Worm (Caenorhabditis elegans) whole organism, L4 larva: Measurements from ENCODE around the gene srh-115.

ENCODE experiments used
- R02D3.7 ChIP-seq: fragments of 150-350 bp; sonication (generic microtip); optimal IDR thresholded peaks from 3 replicates; lab custom pipeline; 2014; ENCODE audit warnings: missing biosample characterization, missing genetic modification characterization
- T20F7.1 ChIP-seq: fragments of 200-800 bp; sonication (Bioruptor generic); optimal IDR thresholded peaks from 2 replicates; lab custom pipeline; 2018; ENCODE audit warnings: mild to moderate bottlenecking, missing genetic modification characterization, missing compliant biosample characterization
- Y105C5A.15 ChIP-seq: fragments of 200-800 bp; sonication (Bioruptor generic); IDR thresholded peaks from 2 replicates; pipeline ENCODE4 v1.3.6; 2022; ENCODE audit warnings: missing genetic modification characterization, missing compliant biosample characterization
- ceh-28 ChIP-seq: fragments of 150-350 bp; optimal IDR thresholded peaks from 2 replicates; lab custom pipeline; 2014; ENCODE audit warnings: missing biosample characterization, missing genetic modification reagents, missing genetic modification characterization
- ceh-82 ChIP-seq: sonication (generic microtip); optimal IDR thresholded peaks from 2 replicates; lab custom pipeline; 2017; ENCODE audit warnings: missing biosample characterization, missing genetic modification characterization
- pha-4 ChIP-seq, 2 experiments: fragments of 150-350 bp in 1 of 2; fragments of 200-800 bp in 1 of 2; sonication (Bioruptor generic) in 1 of 2; IDR thresholded peaks in 1 of 2; optimal IDR thresholded peaks in 1 of 2; 2 replicates each; pipeline versions ENCODE4 v1.3.6 to Lab custom; 2014 to 2022; ENCODE audit warnings: missing genetic modification characterization in 2 of 2, missing genetic modification reagents in 2 of 2, missing biosample characterization in 1 of 2, missing compliant biosample characterization in 1 of 2
- pqm-1 ChIP-seq: sonication (generic microtip); optimal IDR thresholded peaks from 2 replicates; lab custom pipeline; 2017; ENCODE audit warnings: missing biosample characterization, missing genetic modification characterization
- snpc-4 ChIP-seq: fragments of 150-350 bp; optimal IDR thresholded peaks from 2 replicates; lab custom pipeline; 2014; ENCODE audit warnings: missing biosample characterization, missing genetic modification characterization
- unc-39 ChIP-seq: sonication (generic microtip); optimal IDR thresholded peaks from 2 replicates; lab custom pipeline; 2017; ENCODE audit warnings: missing biosample characterization, missing genetic modification characterization
- ztf-11 ChIP-seq: fragments of 150-350 bp; optimal IDR thresholded peaks from 2 replicates; lab custom pipeline; 2014; ENCODE audit warnings: missing biosample characterization, missing genetic modification characterization

DNA sequence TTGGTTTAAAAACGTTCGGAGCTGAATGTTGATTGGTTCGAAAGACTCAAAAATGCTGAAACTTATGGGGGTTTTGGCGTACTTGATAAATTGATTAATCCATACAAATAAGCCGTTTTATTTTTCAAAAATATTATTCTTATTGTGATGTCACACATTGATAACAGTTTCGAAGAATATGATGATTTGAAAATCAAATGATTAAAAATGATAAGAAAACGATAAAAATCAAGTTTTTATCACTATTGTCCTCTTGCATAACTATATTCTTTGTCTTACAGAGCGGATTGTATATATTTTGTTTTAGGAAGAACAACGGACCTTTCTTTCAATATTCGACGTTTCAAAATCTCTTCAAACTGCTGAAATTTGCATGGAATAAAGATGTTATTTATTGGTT is 12.5 kb upstream of the srh-115 start:
- no peak for TF ChIP-seq ztf-11 (tag; lab: Kevin White, UChicago)
- TF ChIP-seq snpc-4 (tag; lab: Kevin White, UChicago): no peak
- TF ChIP-seq pqm-1: peak; percentile 20
- TF ChIP-seq R02D3.7: no peak
- no peak for TF ChIP-seq T20F7.1
- no peak for TF ChIP-seq pha-4 (GFP tag; IDR thresholded peaks at IDR 0.05; lab: Robert Waterston, UW)
- TF ChIP-seq pha-4 (tag; optimal IDR thresholded peaks at IDR 0.05; lab: Kevin White, UChicago): no peak
- TF ChIP-seq ceh-82 (tag; lab: Kevin White, UChicago): no peak
- no peak for TF ChIP-seq ceh-28 (tag; lab: Kevin White, UChicago)
- TF ChIP-seq unc-39 (tag; lab: Kevin White, UChicago): no peak
- TF ChIP-seq Y105C5A.15 (GFP tag; lab: Robert Waterston, UW): no peak
